Worm (Caenorhabditis elegans) whole organism, L2 larva: ENCODE results near the gene dsb-2.
A peak's percentile ranks its signal among the peaks of the same experiment; 100 is the strongest.

Experiments
- C34F6.9 ChIP-seq: fragments of 150-350 bp; optimal IDR thresholded peaks from 2 replicates; lab custom pipeline; 2014; ENCODE audit warnings: missing biosample characterization, missing genetic modification characterization
- F13H6.1 ChIP-seq: sonication (generic microtip); optimal IDR thresholded peaks from 2 replicates; lab custom pipeline; 2016; ENCODE audit warnings: missing genetic modification characterization, missing compliant biosample characterization
- R02D3.7 ChIP-seq: fragments of 150-350 bp; optimal IDR thresholded peaks from 2 replicates; lab custom pipeline; 2014; ENCODE audit warnings: missing biosample characterization, missing genetic modification characterization
- Y55F3AM.14 ChIP-seq: fragments of 200-800 bp; sonication (Bioruptor generic); optimal IDR thresholded peaks from 2 replicates; lab custom pipeline; 2018; ENCODE audit warnings: mild to moderate bottlenecking, missing genetic modification characterization, missing compliant biosample characterization
- aly-2 ChIP-seq: fragments of 150-350 bp; optimal IDR thresholded peaks from 2 replicates; lab custom pipeline; 2014; ENCODE audit warnings: missing biosample characterization, missing genetic modification characterization
- ama-1 ChIP-seq: fragments of 150-350 bp; optimal IDR thresholded peaks from 2 replicates; lab custom pipeline; 2018; ENCODE audit warnings: inconsistent platforms
- blmp-1 ChIP-seq: sonication (generic microtip); optimal IDR thresholded peaks from 2 replicates; lab custom pipeline; 2017; ENCODE audit warnings: missing genetic modification characterization, mild to moderate bottlenecking, missing compliant biosample characterization, antibody characterized with exemption, moderate library complexity; ENCODE audit not compliant: insufficient read depth
- ceh-82 ChIP-seq: fragments of 150-350 bp; optimal IDR thresholded peaks from 2 replicates; lab custom pipeline; 2014; ENCODE audit warnings: missing biosample characterization, missing genetic modification characterization
- crh-2 ChIP-seq: sonication (generic microtip); optimal IDR thresholded peaks from 2 replicates; lab custom pipeline; 2017; ENCODE audit warnings: missing biosample characterization, missing genetic modification characterization
- dmd-4 ChIP-seq: sonication (generic microtip); optimal IDR thresholded peaks from 2 replicates; lab custom pipeline; 2017; ENCODE audit warnings: missing biosample characterization, missing genetic modification characterization
- egl-27 ChIP-seq: sonication (generic microtip); optimal IDR thresholded peaks from 3 replicates; lab custom pipeline; 2017; ENCODE audit warnings: missing biosample characterization, missing genetic modification reagents, missing genetic modification characterization
- elt-1 ChIP-seq: fragments of 150-350 bp; optimal IDR thresholded peaks from 2 replicates; lab custom pipeline; 2014; ENCODE audit warnings: missing biosample characterization, missing genetic modification characterization
- lin-11 ChIP-seq: fragments of 150-350 bp; sonication (generic microtip); optimal IDR thresholded peaks from 2 replicates; lab custom pipeline; 2014; ENCODE audit warnings: missing biosample characterization, missing genetic modification characterization, inconsistent platforms, mixed read lengths
- lin-13 ChIP-seq: fragments of 150-350 bp; optimal IDR thresholded peaks from 2 replicates; lab custom pipeline; 2014; ENCODE audit warnings: missing biosample characterization, missing genetic modification reagents, missing genetic modification characterization
- lin-39 ChIP-seq: fragments of 150-350 bp; optimal IDR thresholded peaks from 2 replicates; lab custom pipeline; 2014; ENCODE audit warnings: missing biosample characterization, missing genetic modification reagents, missing genetic modification characterization
- lsy-2 ChIP-seq, 2 experiments: fragments of 150-350 bp in 1 of 2; sonication (generic microtip) in 1 of 2; optimal IDR thresholded peaks; 2 replicates each; lab custom pipeline; 2014 to 2017; ENCODE audit warnings: missing biosample characterization in 2 of 2, missing genetic modification characterization in 2 of 2
- mbf-1 ChIP-seq: sonication (generic microtip); optimal IDR thresholded peaks from 2 replicates; lab custom pipeline; 2017; ENCODE audit warnings: missing biosample characterization, missing genetic modification characterization
- mdl-1 ChIP-seq, 2 experiments: fragments of 150-350 bp in 1 of 2; sonication (generic microtip) in 1 of 2; optimal IDR thresholded peaks; 2 replicates each; lab custom pipeline; 2017; ENCODE audit warnings: missing biosample characterization in 2 of 2, missing genetic modification characterization in 2 of 2
- nhr-11 ChIP-seq: fragments of 150-350 bp; optimal IDR thresholded peaks from 2 replicates; lab custom pipeline; 2014; ENCODE audit warnings: missing biosample characterization, missing genetic modification characterization
- nhr-12 ChIP-seq: fragments of 150-350 bp; optimal IDR thresholded peaks from 2 replicates; lab custom pipeline; 2014; ENCODE audit warnings: missing biosample characterization, missing genetic modification characterization
- nhr-129 ChIP-seq: fragments of 150-350 bp; optimal IDR thresholded peaks from 2 replicates; lab custom pipeline; 2014; ENCODE audit warnings: missing biosample characterization, missing genetic modification characterization
- nhr-21 ChIP-seq: fragments of 150-350 bp; optimal IDR thresholded peaks from 2 replicates; lab custom pipeline; 2014; ENCODE audit warnings: missing biosample characterization, missing genetic modification characterization
- nhr-25 ChIP-seq: fragments of 150-350 bp; sonication (generic microtip); optimal IDR thresholded peaks from 3 replicates; lab custom pipeline; 2014; ENCODE audit warnings: missing biosample characterization, missing genetic modification characterization
- nhr-6 ChIP-seq: fragments of 150-350 bp; optimal IDR thresholded peaks from 2 replicates; lab custom pipeline; 2014; ENCODE audit warnings: missing biosample characterization, missing genetic modification characterization
- nhr-77 ChIP-seq: fragments of 150-350 bp; optimal IDR thresholded peaks from 2 replicates; lab custom pipeline; 2014; ENCODE audit warnings: missing biosample characterization, missing genetic modification characterization
- peb-1 ChIP-seq: fragments of 150-350 bp; optimal IDR thresholded peaks from 2 replicates; lab custom pipeline; 2014; ENCODE audit warnings: missing biosample characterization, missing genetic modification characterization
- sem-4 ChIP-seq: fragments of 150-350 bp; optimal IDR thresholded peaks from 2 replicates; lab custom pipeline; 2014; ENCODE audit warnings: missing biosample characterization, missing genetic modification reagents, missing genetic modification characterization
- skn-1 ChIP-seq: sonication (generic microtip); optimal IDR thresholded peaks from 2 replicates; lab custom pipeline; 2017; ENCODE audit warnings: missing biosample characterization, missing genetic modification characterization
- sma-3 ChIP-seq: sonication (generic microtip); optimal IDR thresholded peaks from 2 replicates; lab custom pipeline; 2016; ENCODE audit warnings: missing genetic modification reagents, missing genetic modification characterization, missing compliant biosample characterization
- snpc-4 ChIP-seq: fragments of 150-350 bp; optimal IDR thresholded peaks from 2 replicates; lab custom pipeline; 2014; ENCODE audit warnings: missing biosample characterization, missing genetic modification characterization
- unc-39 ChIP-seq: fragments of 150-350 bp; optimal IDR thresholded peaks from 2 replicates; lab custom pipeline; 2014; ENCODE audit warnings: missing biosample characterization, missing genetic modification characterization
- unc-55 ChIP-seq: fragments of 150-350 bp; sonication (generic microtip); optimal IDR thresholded peaks from 3 replicates; lab custom pipeline; 2014; ENCODE audit warnings: missing biosample characterization, missing genetic modification reagents, missing genetic modification characterization
- unc-62 ChIP-seq: fragments of 150-350 bp; optimal IDR thresholded peaks from 2 replicates; lab custom pipeline; 2014; ENCODE audit warnings: missing biosample characterization, missing genetic modification reagents, missing genetic modification characterization
- ztf-1 ChIP-seq: fragments of 200-800 bp; sonication (Bioruptor generic); conservative IDR thresholded peaks from 2 replicates; pipeline ENCODE4 v1.3.6; 2022; ENCODE audit warnings: missing genetic modification characterization, missing compliant biosample characterization
- ztf-11 ChIP-seq: sonication (generic microtip); optimal IDR thresholded peaks from 2 replicates; lab custom pipeline; 2017; ENCODE audit warnings: missing biosample characterization, missing genetic modification characterization
- ztf-4 ChIP-seq: fragments of 150-350 bp; optimal IDR thresholded peaks from 2 replicates; lab custom pipeline; 2014; ENCODE audit warnings: missing biosample characterization, missing genetic modification characterization

dsb-2 gene

DNA sequence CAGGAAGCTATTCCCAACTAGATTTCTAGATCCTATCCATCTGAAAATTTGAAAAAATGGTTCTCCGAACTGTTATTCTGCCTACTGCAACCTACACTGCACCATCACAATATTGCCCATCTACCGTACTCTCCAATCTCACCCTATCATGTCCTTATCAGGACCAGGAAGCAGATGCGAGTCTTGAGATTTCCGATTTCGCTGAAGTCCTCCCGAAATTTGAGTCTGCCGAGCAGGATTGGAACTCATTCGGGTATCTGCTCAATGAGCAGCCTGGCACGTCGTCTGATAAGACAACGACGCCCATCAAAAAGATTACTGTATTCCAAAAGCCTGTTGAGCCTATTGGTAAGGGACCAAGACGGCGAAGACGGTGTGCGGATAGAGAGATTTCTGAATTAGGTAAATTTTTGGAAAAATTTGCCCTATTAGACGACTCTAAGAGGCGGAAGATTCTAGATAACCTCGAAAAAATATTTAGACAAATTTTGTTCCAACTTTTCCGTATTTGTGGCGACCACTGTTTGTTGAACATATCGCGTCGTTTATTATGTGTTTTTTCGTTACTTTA, 5.3 kb upstream of the dsb-2 start:
- TF ChIP-seq nhr-25 (tag; lab: Kevin White, UChicago), result no peak
- TF ChIP-seq ceh-82 (tag; lab: Kevin White, UChicago), result no peak
- no peak for TF ChIP-seq mdl-1 (tag; optimal IDR thresholded peaks at IDR 0.05; lab: Kevin White, UChicago)
- TF ChIP-seq mbf-1 (tag; lab: Kevin White, UChicago), result no peak
- TF ChIP-seq sma-3 (GFP tag; lab: Kevin White, UChicago), result peak; percentile 6
- no peak for TF ChIP-seq dmd-4 (tag; lab: Kevin White, UChicago)
- no peak for TF ChIP-seq lin-39 (tag; lab: Kevin White, UChicago)
- no peak for TF ChIP-seq nhr-21 (tag; lab: Kevin White, UChicago)
- peak; percentile 99 for TF ChIP-seq ama-1 (lab: Kevin White, UChicago)
- TF ChIP-seq F13H6.1 (tag; lab: Kevin White, UChicago), result peak; percentile 23
- TF ChIP-seq ztf-1 (GFP tag; lab: Robert Waterston, UW), result no peak
- no peak for TF ChIP-seq R02D3.7 (tag; lab: Kevin White, UChicago)
- TF ChIP-seq Y55F3AM.14, result no peak

DNA sequence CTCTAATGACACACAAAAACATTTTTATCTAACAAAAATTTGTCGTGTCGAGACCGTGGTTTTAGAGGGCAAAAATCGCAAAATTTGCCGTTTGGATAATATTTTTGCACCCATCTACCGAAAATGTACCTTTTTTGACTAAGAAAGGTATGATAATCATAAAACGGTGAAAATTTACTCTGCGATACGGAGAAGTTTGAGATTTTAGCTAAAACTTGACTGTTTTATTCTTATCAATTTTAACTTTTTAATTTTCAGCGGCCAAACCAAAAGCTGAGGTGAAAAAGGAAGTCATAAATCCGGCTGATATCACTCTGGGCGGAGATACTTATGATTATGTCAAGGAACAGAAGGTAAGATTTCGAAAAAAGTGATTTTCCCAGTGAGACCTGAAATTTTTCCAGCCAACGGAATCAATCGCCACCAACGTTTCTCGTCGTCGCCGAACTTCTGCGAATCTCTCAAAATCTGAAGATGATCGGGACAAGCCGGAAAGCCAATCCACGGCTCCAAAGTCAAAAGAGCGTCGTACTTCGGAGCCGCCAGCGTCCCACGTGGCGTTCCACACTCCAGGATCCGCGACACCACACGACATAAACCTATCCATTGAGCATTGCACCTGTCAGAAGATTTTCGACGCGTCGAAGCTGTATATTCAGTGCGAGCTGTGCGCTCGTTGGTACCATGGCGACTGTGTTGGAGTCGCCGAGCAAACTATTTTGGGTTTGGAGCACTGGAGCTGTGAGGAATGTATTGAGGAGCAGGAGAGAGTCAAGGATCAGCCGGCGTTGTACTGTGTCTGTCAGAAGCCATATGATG, 4.6 kb upstream of the dsb-2 start:
- TF ChIP-seq nhr-6 (tag; lab: Kevin White, UChicago) (no peak), C34F6.9 (tag; lab: Kevin White, UChicago) (peak; percentile 10), nhr-21 (tag; lab: Kevin White, UChicago) (no peak), blmp-1 (tag; lab: Kevin White, UChicago) (no peak), peb-1 (tag; lab: Kevin White, UChicago) (no peak), lin-11 (tag; lab: Kevin White, UChicago) (no peak), ama-1 (lab: Kevin White, UChicago) (peak; percentile 93), unc-62 (GFP tag; lab: Kevin White, UChicago) (no peak), lsy-2 (tag; optimal IDR thresholded peaks at IDR 0.05; lab: Kevin White, UChicago) (peak in 1 of 2 experiments; percentile 0)

ce11 chrII:14407332-14408270, 3.3 kb upstream of the dsb-2 start:
- peak in 1 of 2 experiments; percentile 80 for TF ChIP-seq lsy-2 (tag; optimal IDR thresholded peaks at IDR 0.05; lab: Kevin White, UChicago)
- peak; percentile 11 for TF ChIP-seq blmp-1 (tag; lab: Kevin White, UChicago)
- no peak for TF ChIP-seq snpc-4 (tag; lab: Kevin White, UChicago)
- TF ChIP-seq nhr-21 (tag; lab: Kevin White, UChicago), result peak; percentile 28
- TF ChIP-seq nhr-11 (tag; lab: Kevin White, UChicago), result no peak
- TF ChIP-seq F13H6.1 (tag; lab: Kevin White, UChicago), result no peak
- TF ChIP-seq elt-1 (tag; lab: Kevin White, UChicago), result no peak
- peak; percentile 76 for TF ChIP-seq C34F6.9 (tag; lab: Kevin White, UChicago)
- peak; percentile 43 for TF ChIP-seq nhr-25 (tag; lab: Kevin White, UChicago)
- peak; percentile 95 for TF ChIP-seq ama-1 (lab: Kevin White, UChicago)
- TF ChIP-seq crh-2 (tag; lab: Kevin White, UChicago), result peak; percentile 46
- TF ChIP-seq lin-13, result peak; percentile 31
- TF ChIP-seq sem-4 (tag; lab: Kevin White, UChicago), result peak; percentile 90
- TF ChIP-seq skn-1 (tag; lab: Kevin White, UChicago), result peak; percentile 9
- peak; percentile 91 for TF ChIP-seq ztf-4 (tag; lab: Kevin White, UChicago)

- no peak for TF ChIP-seq unc-55
- TF ChIP-seq egl-27 (tag; lab: Kevin White, UChicago), result no peak
- TF ChIP-seq ztf-11 (tag; lab: Kevin White, UChicago), result no peak
- TF ChIP-seq nhr-12 (tag; lab: Kevin White, UChicago), result no peak
- TF ChIP-seq aly-2 (tag; lab: Kevin White, UChicago), result no peak
- TF ChIP-seq nhr-77, result no peak
- TF ChIP-seq nhr-129, result no peak
- TF ChIP-seq snpc-4 (tag; lab: Kevin White, UChicago), result no peak
- TF ChIP-seq unc-39 (tag; lab: Kevin White, UChicago), result no peak
- TF ChIP-seq blmp-1 (tag; lab: Kevin White, UChicago), result no peak
- TF ChIP-seq nhr-11 (tag; lab: Kevin White, UChicago), result no peak
- no peak for TF ChIP-seq nhr-6 (tag; lab: Kevin White, UChicago)
Measured at ce11 chrII:14408312-14408711, 2.6 kb upstream of the dsb-2 start, which contains the start of gene F26H11.4. TSS of gene F26H11.4 (plus strand) at chrII:14408612.
